Fruit fly (Drosophila melanogaster): ENCODE measurements around the gene CG9231.
A peak's percentile ranks its signal among the peaks of the same experiment; 100 is the strongest.

The CG9231 gene

dm6 chr3L:19598369-19599148, 12.8 kb upstream of the CG9231 start, which contains the start of the genes ash1 and Taf6 (continued):
- TF ChIP-seq eve (GFP tag; optimal IDR thresholded peaks at IDR 0.05) (no peak), Abd-B (GFP tag; optimal IDR thresholded peaks at IDR 0.05) (peak; percentile 84), nmo (GFP tag; optimal IDR thresholded peaks at IDR 0.05) (peak; percentile 85), CG8924 (tag; optimal IDR thresholded peaks at IDR 0.05) (peak; percentile 57), Pdp1 (GFP tag; optimal IDR thresholded peaks at IDR 0.05) (peak in 1 of 2 experiments; percentile 75), bbx (GFP tag; IDR thresholded peaks at IDR 0.05; ENCODE audit: partially characterized antibody) (0 out of 2 replicates have a peak, but pooled peaks have one; percentile 20), CG2116 (GFP tag; optimal IDR thresholded peaks at IDR 0.05) (peak; percentile 44), CG34376 (GFP tag; optimal IDR thresholded peaks at IDR 0.05) (no peak), Max (GFP tag; optimal IDR thresholded peaks at IDR 0.05) (peak; percentile 2), phol (tag; optimal IDR thresholded peaks at IDR 0.05) (peak; percentile 71), fru (optimal IDR thresholded peaks at IDR 0.05) (no peak), CG6791 (GFP tag; IDR thresholded peaks at IDR 0.05; ENCODE audit: partially characterized antibody) (peak; percentile 67), CG13287 (GFP tag; IDR thresholded peaks at IDR 0.05; ENCODE audit: partially characterized antibody) (peak; percentile 73), CG10267 (tag; optimal IDR thresholded peaks at IDR 0.05) (peak; percentile 57), sob (GFP tag; IDR thresholded peaks at IDR 0.05) (no peak), Spps (tag; optimal IDR thresholded peaks at IDR 0.05) (no peak), sim (GFP tag; IDR thresholded peaks at IDR 0.05) (no peak), CG16813 (GFP tag; IDR thresholded peaks at IDR 0.05; ENCODE audit: partially characterized antibody) (peak; percentile 75), CG12659 (GFP tag; optimal IDR thresholded peaks at IDR 0.05) (peak; percentile 79), HLH4C (GFP tag; IDR thresholded peaks at IDR 0.05; ENCODE audit: partially characterized antibody) (peak; percentile 56), hbn (GFP tag; IDR thresholded peaks at IDR 0.05; ENCODE audit: partially characterized antibody) (peak; percentile 55; the same call in 1 of the 2 replicates), CoRest (tag; optimal IDR thresholded peaks at IDR 0.05) (peak; percentile 48), knrl (GFP tag; IDR thresholded peaks at IDR 0.05; ENCODE audit: partially characterized antibody) (peak; percentile 84), CG34422 (GFP tag; IDR thresholded peaks at IDR 0.05) (0 out of 3 replicates have a peak, but pooled peaks have one; percentile 11), amos (GFP tag; IDR thresholded peaks at IDR 0.05; ENCODE audit: partially characterized antibody) (peak; percentile 72), CG9797 (GFP tag; optimal IDR thresholded peaks at IDR 0.05) (peak; percentile 91), CG11504 (tag; optimal IDR thresholded peaks at IDR 0.05) (peak; percentile 72), Elba2 (GFP tag; optimal IDR thresholded peaks at IDR 0.05) (peak; percentile 41), pfk (GFP tag; optimal IDR thresholded peaks at IDR 0.05) (no peak), MBD-R2 (GFP tag; IDR thresholded peaks at IDR 0.05) (peak; percentile 48), ems (GFP tag; optimal IDR thresholded peaks at IDR 0.05) (no peak), CG15479 (GFP tag; optimal IDR thresholded peaks at IDR 0.05) (peak; percentile 37), CG17568 (GFP tag; optimal IDR thresholded peaks at IDR 0.05) (no peak), MESR4 (GFP tag; optimal IDR thresholded peaks at IDR 0.05) (peak; percentile 69), CG4617 (GFP tag; optimal IDR thresholded peaks at IDR 0.05; ENCODE audit: borderline replicate concordance) (peak; percentile 67), CG15514 (GFP tag; optimal IDR thresholded peaks at IDR 0.05) (peak; percentile 25), dmrt11E (tag; optimal IDR thresholded peaks at IDR 0.05) (peak; percentile 11), CG14441 (GFP tag; IDR thresholded peaks at IDR 0.05) (no peak), CG6689 (GFP tag; IDR thresholded peaks at IDR 0.05) (no peak), pzg (GFP tag; optimal IDR thresholded peaks at IDR 0.05) (peak; percentile 64), lola (GFP tag; optimal IDR thresholded peaks at IDR 0.05) (peak in 1 of 3 experiments; percentile 38), Rfx (GFP tag; IDR thresholded peaks at IDR 0.05) (peak; percentile 35; the same call in 1 of the 2 replicates), Med (GFP tag) (peak; percentile 39), Sry-δ (GFP tag; optimal IDR thresholded peaks at IDR 0.05) (peak; percentile 59), HLH54F (GFP tag; optimal IDR thresholded peaks at IDR 0.05) (no peak), CG4820 (GFP tag; optimal IDR thresholded peaks at IDR 0.05) (no peak), hb (GFP tag; IDR thresholded peaks at IDR 0.05; ENCODE audit: partially characterized antibody) (peak; percentile 72)

Measured in whole organism, embryonic.